Fruit fly (Drosophila melanogaster) S2 (cell line): ENCODE measurements around the gene CG7656.

Experiments
- CG8478 ChIP-seq: fragments of >200 bp; optimal IDR thresholded peaks from 2 replicates; lab custom pipeline; 2018
- CTCF ChIP-seq, 2 experiments: fragments of >200 bp; optimal IDR thresholded peaks; 2 replicates each; lab custom pipeline; 2018

DNA sequence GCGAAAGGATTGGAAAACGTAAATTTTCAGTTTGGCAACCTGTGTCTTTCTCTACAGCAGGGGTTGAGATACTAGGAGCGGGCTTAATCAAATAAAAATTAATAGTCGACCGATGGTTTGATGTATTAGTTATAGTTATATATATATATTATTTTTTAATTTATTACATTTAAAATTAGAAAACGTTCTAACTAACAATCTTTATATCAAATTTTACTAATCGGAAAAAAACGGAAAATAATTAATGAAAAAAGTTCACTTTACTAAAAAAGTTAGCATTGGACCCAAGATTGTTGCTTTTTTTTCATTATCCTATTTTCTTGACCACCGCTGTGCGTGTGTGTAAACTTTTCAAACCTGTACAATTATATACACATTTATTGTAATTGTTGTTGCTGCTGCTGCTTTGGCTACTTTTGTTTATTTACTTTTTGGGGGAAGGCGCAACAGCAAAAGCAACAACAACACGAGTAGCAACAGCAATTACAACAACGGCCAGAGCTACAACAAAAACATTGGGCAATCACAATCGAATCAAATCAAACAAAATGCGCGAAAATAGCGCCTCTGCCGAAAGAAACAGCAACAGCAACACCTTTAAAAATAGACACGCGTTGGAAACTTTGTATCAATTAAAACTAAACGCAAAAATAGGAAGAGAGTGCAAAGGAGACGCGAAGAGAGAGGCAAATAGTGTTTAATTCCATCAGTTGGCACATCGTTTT lies 4.7 kb upstream of the CG7656 start:
- TF ChIP-seq CG8478 (lab: Kevin White, UChicago) = no peak
- TF ChIP-seq CTCF (optimal IDR thresholded peaks at IDR 0.05; lab: Kevin White, UChicago) = no peak
